Worm (Caenorhabditis elegans): ENCODE results near the gene H23L24.4.

DNA sequence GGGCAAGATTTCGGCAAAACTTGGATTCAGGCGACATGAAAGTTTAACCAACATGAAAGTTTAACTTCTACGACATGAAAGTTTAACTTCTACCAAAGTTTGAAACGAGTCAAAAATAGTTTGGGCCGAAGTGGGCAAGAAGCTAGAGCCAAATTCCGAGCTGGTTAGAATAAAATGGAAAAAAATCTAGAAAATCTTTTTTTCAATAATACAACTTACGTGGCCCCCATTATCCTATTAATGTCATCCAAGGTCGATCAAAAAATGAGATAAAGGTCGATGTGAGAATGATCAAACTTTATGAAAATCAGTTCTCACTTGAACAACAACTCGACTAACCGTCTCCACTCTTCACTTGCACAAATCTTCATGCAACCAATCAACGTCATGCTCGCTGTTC is 28.1 kb downstream of the H23L24.4 start, which contains the start of gene F08B4.8:
- no peak for TF ChIP-seq lin-13 (GFP tag; optimal IDR thresholded peaks at IDR 0.05)
- TF ChIP-seq tbx-2 (tag; optimal IDR thresholded peaks at IDR 0.05): no peak
- no peak for TF ChIP-seq lin-35 (GFP tag; optimal IDR thresholded peaks at IDR 0.05)
- no peak for TF ChIP-seq ces-1 (GFP tag; optimal IDR thresholded peaks at IDR 0.05)
